Fruit fly (Drosophila melanogaster) whole organism, adult: ENCODE results near the gene CG13258.

Experiments used
- CG11617 ChIP-seq: fragments of 200-800 bp; sonication (Bioruptor generic); optimal IDR thresholded peaks from 2 replicates; lab custom pipeline; 2017; ENCODE audit warnings: mild to moderate bottlenecking, missing biosample characterization, missing genetic modification reagents, missing genetic modification characterization
- CG12768 ChIP-seq: fragments of 200-800 bp; sonication (Bioruptor generic); optimal IDR thresholded peaks from 2 replicates; lab custom pipeline; 2017; ENCODE audit warnings: missing biosample characterization, missing genetic modification characterization, mild to moderate bottlenecking, moderate library complexity, missing genetic modification reagents
- CG14711 ChIP-seq: fragments of 200-800 bp; sonication (Bioruptor generic); optimal IDR thresholded peaks from 2 replicates; lab custom pipeline; 2018; ENCODE audit warnings: missing biosample characterization, mild to moderate bottlenecking, missing genetic modification characterization, moderate library complexity
- CG1620 ChIP-seq: fragments of 200-800 bp; sonication (Bioruptor generic); optimal IDR thresholded peaks from 2 replicates; lab custom pipeline; 2016; ENCODE audit warnings: missing biosample characterization, missing genetic modification characterization
- CG33017 ChIP-seq: fragments of 200-800 bp; sonication (Bioruptor generic); optimal IDR thresholded peaks from 2 replicates; lab custom pipeline; 2018; ENCODE audit warnings: missing biosample characterization, mild to moderate bottlenecking, missing genetic modification characterization, moderate library complexity
- CG5204 ChIP-seq: fragments of 200-800 bp; sonication (Bioruptor generic); optimal IDR thresholded peaks from 2 replicates; lab custom pipeline; 2016; ENCODE audit warnings: missing biosample characterization, missing genetic modification characterization
- CG7045 ChIP-seq: fragments of 200-800 bp; sonication (Bioruptor generic); optimal IDR thresholded peaks from 2 replicates; lab custom pipeline; 2017; ENCODE audit warnings: missing biosample characterization, mild to moderate bottlenecking, missing genetic modification characterization
- CG7101 ChIP-seq: fragments of 200-800 bp; sonication (Bioruptor generic); optimal IDR thresholded peaks from 2 replicates; lab custom pipeline; 2018; ENCODE audit warnings: missing biosample characterization, mild to moderate bottlenecking, missing genetic modification characterization, moderate library complexity
- Clk ChIP-seq: fragments of 200-800 bp; sonication (Bioruptor generic); optimal IDR thresholded peaks from 2 replicates; lab custom pipeline; 2017; ENCODE audit warnings: missing biosample characterization, missing genetic modification characterization
- Crg-1 ChIP-seq: fragments of 200-800 bp; sonication (Bioruptor generic); optimal IDR thresholded peaks from 2 replicates; lab custom pipeline; 2016; ENCODE audit warnings: missing biosample characterization, missing genetic modification characterization
- Hr96 ChIP-seq: fragments of 200-800 bp; sonication (Bioruptor generic); optimal IDR thresholded peaks from 2 replicates; lab custom pipeline; 2016; ENCODE audit warnings: missing biosample characterization, missing genetic modification characterization
- Mnt ChIP-seq: fragments of 200-800 bp; sonication (Bioruptor generic); optimal IDR thresholded peaks from 2 replicates; lab custom pipeline; 2016; ENCODE audit warnings: missing biosample characterization, mild to moderate bottlenecking, missing genetic modification characterization
- bab1 ChIP-seq: fragments of 200-800 bp; sonication (Bioruptor generic); optimal IDR thresholded peaks from 3 replicates; lab custom pipeline; 2019; ENCODE audit warnings: missing biosample characterization, mild to moderate bottlenecking, missing genetic modification characterization, moderate library complexity
- cic ChIP-seq: fragments of 200-800 bp; sonication (Bioruptor generic); optimal IDR thresholded peaks from 2 replicates; lab custom pipeline; 2017; ENCODE audit warnings: missing biosample characterization, mild to moderate bottlenecking, missing genetic modification characterization, moderate library complexity
- cnc ChIP-seq, 2 experiments: fragments of >200 bp; optimal IDR thresholded peaks; 2 replicates each; lab custom pipeline; 2017
- kay ChIP-seq: fragments of 200-800 bp; sonication (Bioruptor generic); peaks from one replicate; lab custom pipeline; 2016; ENCODE audit warnings: missing biosample characterization, missing genetic modification characterization, borderline replicate concordance
- ovo ChIP-seq: fragments of 200-800 bp; sonication (Bioruptor generic); optimal IDR thresholded peaks from 2 replicates; lab custom pipeline; 2016; ENCODE audit warnings: missing biosample characterization, missing genetic modification characterization
- pad ChIP-seq: fragments of 200-800 bp; sonication (Bioruptor generic); optimal IDR thresholded peaks from 3 replicates; lab custom pipeline; 2017; ENCODE audit warnings: missing biosample characterization, missing genetic modification characterization, mild to moderate bottlenecking, moderate library complexity, missing genetic modification reagents
- tj ChIP-seq: fragments of 200-800 bp; sonication (Bioruptor generic); optimal IDR thresholded peaks from 3 replicates; lab custom pipeline; 2017; ENCODE audit warnings: missing biosample characterization, mild to moderate bottlenecking, missing genetic modification characterization, moderate library complexity
- toe ChIP-seq: fragments of 200-800 bp; sonication (Bioruptor generic); optimal IDR thresholded peaks from 2 replicates; lab custom pipeline; 2016; ENCODE audit warnings: missing biosample characterization, missing genetic modification characterization

The CG13258 gene

DNA sequence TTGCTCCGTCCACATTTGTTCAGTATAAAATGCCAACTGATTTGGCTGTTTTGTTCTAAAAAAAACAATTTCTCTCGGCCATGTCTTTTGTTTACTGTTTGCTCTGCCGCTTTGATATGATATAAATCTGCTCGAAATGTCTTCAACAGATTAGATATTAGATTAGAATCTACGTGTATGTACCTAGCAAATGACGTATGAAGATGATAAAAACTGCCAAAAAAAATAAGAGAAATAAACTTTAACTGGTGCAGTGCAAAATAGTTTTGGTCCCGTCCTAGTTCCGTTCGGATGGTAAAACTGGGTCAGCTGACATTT lies 36.7 kb downstream of the CG13258 start:
- TF ChIP-seq Mnt (GFP tag; lab: Kevin White, UChicago) = peak; percentile 1
- TF ChIP-seq Clk = no peak
- peak; percentile 67 for TF ChIP-seq kay
- no peak for TF ChIP-seq Hr96 (GFP tag; lab: Kevin White, UChicago)

DNA sequence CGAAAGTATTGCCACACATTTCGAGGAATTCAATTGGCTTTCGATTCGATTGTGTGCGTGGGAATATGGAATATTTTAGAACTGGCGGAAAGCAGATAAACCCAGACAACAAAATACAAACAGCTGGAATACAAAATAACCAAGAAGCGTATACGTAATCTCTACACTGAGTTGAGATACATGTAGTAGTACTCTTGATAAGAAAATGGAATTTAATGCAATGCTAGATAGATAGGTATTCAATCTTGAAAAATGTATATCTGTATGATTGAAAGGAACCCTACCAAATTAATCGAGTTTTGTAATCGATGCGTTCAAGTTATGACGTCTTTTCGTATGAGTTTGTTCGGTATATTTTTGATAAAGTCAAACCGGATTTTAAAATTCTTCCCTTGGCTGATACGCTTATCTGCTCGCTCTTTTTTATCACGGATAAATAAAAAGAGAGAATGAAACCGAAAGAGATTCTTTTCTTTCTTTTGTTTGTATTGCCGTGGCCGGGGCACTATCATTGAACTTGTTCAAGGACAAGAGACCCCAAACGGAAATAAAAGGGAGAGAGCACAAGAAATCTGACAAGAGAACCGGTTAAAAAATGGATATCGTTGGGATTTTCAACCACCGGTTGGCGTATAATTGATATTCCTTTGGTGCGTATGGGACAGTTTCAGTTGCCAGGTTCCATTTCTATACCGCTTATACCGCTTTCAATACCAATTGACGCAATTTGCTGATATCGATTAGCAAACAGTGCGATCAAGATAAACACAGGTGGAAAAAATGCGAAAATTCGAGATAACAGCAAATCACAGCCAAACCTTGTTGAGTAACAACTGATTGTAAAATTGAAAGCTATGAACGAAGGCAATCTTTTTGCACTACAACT lies 37.4 kb downstream of the CG13258 start:
- TF ChIP-seq kay = peak; percentile 52
- TF ChIP-seq ovo (GFP tag; lab: Kevin White, UChicago) = no peak
- no peak for TF ChIP-seq Mnt (GFP tag; lab: Kevin White, UChicago)
- TF ChIP-seq CG12768 (GFP tag; lab: Kevin White, UChicago) = no peak
- no peak for TF ChIP-seq cnc (optimal IDR thresholded peaks at IDR 0.05; lab: Kevin White, UChicago)
- TF ChIP-seq cic = peak; percentile 13
- no peak for TF ChIP-seq CG33017 (tag; lab: Kevin White, UChicago)

DNA sequence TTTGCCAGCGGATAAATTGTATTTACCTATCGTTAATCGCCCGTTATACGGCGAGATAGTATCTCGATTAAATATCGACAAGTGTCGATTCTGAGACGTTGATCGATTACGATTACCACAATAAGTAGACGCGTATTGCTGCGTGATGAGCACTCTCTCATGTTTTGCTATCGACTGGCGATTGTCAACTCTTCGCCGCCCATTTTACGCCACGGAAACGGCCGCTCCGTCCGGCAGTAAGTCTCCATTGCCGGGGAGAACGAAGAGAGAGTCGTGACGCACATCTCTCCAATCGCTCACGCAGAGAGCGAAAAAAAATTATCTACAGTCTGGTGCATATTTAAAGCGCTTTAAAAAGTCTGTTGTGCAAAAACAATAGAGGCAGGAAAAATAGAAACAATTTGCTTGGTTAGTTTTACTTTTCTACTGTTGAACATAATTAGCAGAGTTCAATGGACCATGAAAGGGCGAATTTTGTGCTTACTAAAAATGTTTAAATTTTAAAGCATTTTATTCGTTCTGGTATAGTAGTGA lies 41.2 kb downstream of the CG13258 start, which contains the start of gene CG46309:
Gene CG46309 (minus strand): TSS at position 191 of the 534 bp plus-strand sequence.
- TF ChIP-seq CG33017 (tag; lab: Kevin White, UChicago) = peak; percentile 66
- TF ChIP-seq toe (GFP tag; lab: Kevin White, UChicago) = peak; percentile 3
- peak; percentile 55 for TF ChIP-seq CG12768 (GFP tag; lab: Kevin White, UChicago)
- peak; percentile 61 for TF ChIP-seq cic
- TF ChIP-seq pad (GFP tag; lab: Kevin White, UChicago) = no peak
- no peak for TF ChIP-seq tj
- peak; percentile 47 for TF ChIP-seq bab1 (GFP tag; lab: Kevin White, UChicago)
- peak; percentile 16 for TF ChIP-seq CG7101 (tag; lab: Kevin White, UChicago)
- no peak for TF ChIP-seq CG1620 (GFP tag; lab: Kevin White, UChicago)
- TF ChIP-seq Hr96 (GFP tag; lab: Kevin White, UChicago) = no peak
- no peak for TF ChIP-seq cnc (optimal IDR thresholded peaks at IDR 0.05; lab: Kevin White, UChicago)
- TF ChIP-seq CG7045 (GFP tag; lab: Kevin White, UChicago) = peak; percentile 45
- no peak for TF ChIP-seq CG14711 (tag; lab: Kevin White, UChicago)
- TF ChIP-seq Mnt (GFP tag; lab: Kevin White, UChicago) = peak; percentile 43
- TF ChIP-seq ovo (GFP tag; lab: Kevin White, UChicago) = peak; percentile 10
- peak; percentile 9 for TF ChIP-seq kay
- TF ChIP-seq CG5204 (GFP tag; lab: Kevin White, UChicago) = peak; percentile 30
- TF ChIP-seq Crg-1 (GFP tag; lab: Kevin White, UChicago) = peak; percentile 11
- peak; percentile 9 for TF ChIP-seq CG11617 (GFP tag; lab: Kevin White, UChicago)
- no peak for TF ChIP-seq Clk
